Worm (Caenorhabditis elegans) whole organism, young adult: ENCODE data around the gene pas-6.

Source experiments
- B0019.2 ChIP-seq: fragments of 200-800 bp; sonication (Bioruptor generic); conservative IDR thresholded peaks from 2 replicates; pipeline ENCODE4 v1.3.6; 2022; ENCODE audit warnings: missing genetic modification reagents, missing genetic modification characterization, missing compliant biosample characterization
- C17E4.6 ChIP-seq: fragments of 200-800 bp; sonication (Bioruptor generic); IDR thresholded peaks from 2 replicates; pipeline ENCODE4 v1.3.6; 2022; ENCODE audit warnings: missing genetic modification reagents, missing genetic modification characterization, missing compliant biosample characterization
- F22D6.2 ChIP-seq: sonication (generic microtip); optimal IDR thresholded peaks from 2 replicates; lab custom pipeline; 2016; ENCODE audit warnings: mild to moderate bottlenecking, missing genetic modification characterization, missing compliant biosample characterization
- F37B4.10 ChIP-seq: fragments of 200-800 bp; sonication (Bioruptor generic); IDR thresholded peaks from 2 replicates; pipeline ENCODE4 v1.3.6; 2022; ENCODE audit warnings: missing genetic modification characterization, missing compliant biosample characterization
- F57A8.1 ChIP-seq: fragments of 200-800 bp; sonication (Bioruptor generic); optimal IDR thresholded peaks from 2 replicates; lab custom pipeline; 2018; ENCODE audit warnings: mild to moderate bottlenecking, missing genetic modification characterization, moderate library complexity, missing compliant biosample characterization
- T26A5.8 ChIP-seq: sonication (generic microtip); optimal IDR thresholded peaks from 2 replicates; lab custom pipeline; 2016; ENCODE audit warnings: missing genetic modification characterization, missing compliant biosample characterization
- Y67H2A.10 ChIP-seq: fragments of 200-800 bp; sonication (Bioruptor generic); conservative IDR thresholded peaks from 2 replicates; pipeline ENCODE4 v1.3.6; 2022; ENCODE audit warnings: missing genetic modification reagents, missing genetic modification characterization, missing compliant biosample characterization
- bed-2 ChIP-seq: fragments of 200-800 bp; sonication (Bioruptor generic); IDR thresholded peaks from 2 replicates; pipeline ENCODE4 v1.3.6; 2022; ENCODE audit warnings: missing genetic modification reagents, missing genetic modification characterization, missing compliant biosample characterization
- cebp-1 ChIP-seq, 2 experiments: fragments of 200-800 bp in 1 of 2; sonication (Bioruptor generic) in 1 of 2; sonication (generic microtip) in 1 of 2; IDR thresholded peaks in 1 of 2; optimal IDR thresholded peaks in 1 of 2; 2 replicates each; pipeline versions ENCODE4 v1.3.6 to Lab custom; 2017 to 2022; ENCODE audit warnings: missing compliant biosample characterization in 2 of 2, missing genetic modification characterization in 2 of 2, mild to moderate bottlenecking in 1 of 2, missing genetic modification reagents in 1 of 2, moderate library complexity in 1 of 2
- ceh-40 ChIP-seq: fragments of 200-800 bp; sonication (Bioruptor generic); IDR thresholded peaks from 2 replicates; pipeline ENCODE4 v1.3.6; 2022; ENCODE audit warnings: missing genetic modification characterization, missing compliant biosample characterization
- ceh-91 ChIP-seq: fragments of 200-800 bp; sonication (Bioruptor generic); IDR thresholded peaks from 2 replicates; pipeline ENCODE4 v1.3.6; 2022; ENCODE audit warnings: missing genetic modification reagents, missing genetic modification characterization, missing compliant biosample characterization
- chd-7 ChIP-seq: sonication (generic microtip); optimal IDR thresholded peaks from 2 replicates; lab custom pipeline; 2016; ENCODE audit warnings: mild to moderate bottlenecking, missing genetic modification characterization, moderate library complexity, missing compliant biosample characterization
- die-1 ChIP-seq: sonication (generic microtip); optimal IDR thresholded peaks from 2 replicates; lab custom pipeline; 2016; ENCODE audit warnings: missing genotype, mild to moderate bottlenecking, missing genetic modification characterization, missing compliant biosample characterization
- dox-1 ChIP-seq: fragments of 200-800 bp; sonication (Bioruptor generic); IDR thresholded peaks from 2 replicates; pipeline ENCODE4 v1.3.6; 2022; ENCODE audit warnings: missing genetic modification reagents, missing genetic modification characterization, missing compliant biosample characterization
- dpff-1 ChIP-seq: sonication (generic microtip); optimal IDR thresholded peaks from 2 replicates; lab custom pipeline; 2017; ENCODE audit warnings: mild to moderate bottlenecking, missing genetic modification characterization, missing compliant biosample characterization
- egl-18 ChIP-seq: fragments of 200-800 bp; sonication (Bioruptor generic); IDR thresholded peaks from 2 replicates; pipeline ENCODE4 v1.3.6; 2022; ENCODE audit warnings: missing genetic modification reagents, missing genetic modification characterization, missing compliant biosample characterization
- ekl-4 ChIP-seq: fragments of 200-800 bp; sonication (Bioruptor generic); IDR thresholded peaks from 2 replicates; pipeline ENCODE4 v1.3.6; 2022; ENCODE audit warnings: missing genetic modification reagents, missing genetic modification characterization, missing compliant biosample characterization
- him-1 ChIP-seq: sonication (generic microtip); optimal IDR thresholded peaks from 2 replicates; lab custom pipeline; 2016; ENCODE audit warnings: missing genotype, missing genetic modification reagents, missing genetic modification characterization, missing compliant biosample characterization
- hlh-26 ChIP-seq: fragments of 200-800 bp; sonication (Bioruptor generic); conservative IDR thresholded peaks from 2 replicates; pipeline ENCODE4 v1.3.6; 2022; ENCODE audit warnings: missing genetic modification reagents, missing genetic modification characterization, missing compliant biosample characterization
- lag-1 ChIP-seq: fragments of 200-800 bp; sonication (Bioruptor generic); IDR thresholded peaks from 2 replicates; pipeline ENCODE4 v1.3.6; 2022; ENCODE audit warnings: missing genetic modification reagents, missing genetic modification characterization, missing compliant biosample characterization
- madf-3 ChIP-seq: fragments of 200-800 bp; sonication (Bioruptor generic); IDR thresholded peaks from 2 replicates; pipeline ENCODE4 v1.3.6; 2022; ENCODE audit warnings: missing genetic modification reagents, missing genetic modification characterization, missing compliant biosample characterization
- nfyb-1 ChIP-seq: fragments of 200-800 bp; sonication (Bioruptor generic); IDR thresholded peaks from 2 replicates; pipeline ENCODE4 v1.3.6; 2022; ENCODE audit warnings: missing genetic modification reagents, missing genetic modification characterization, missing compliant biosample characterization
- nhr-120 ChIP-seq: fragments of 200-800 bp; sonication (Bioruptor generic); IDR thresholded peaks from 2 replicates; pipeline ENCODE4 v1.3.6; 2022; ENCODE audit warnings: missing genetic modification characterization, missing compliant biosample characterization
- nhr-179 ChIP-seq: sonication (generic microtip); optimal IDR thresholded peaks from 2 replicates; lab custom pipeline; 2016; ENCODE audit warnings: mild to moderate bottlenecking, missing genetic modification characterization, missing compliant biosample characterization
- rcor-1 ChIP-seq: fragments of 200-800 bp; sonication (Bioruptor generic); IDR thresholded peaks from 2 replicates; pipeline ENCODE4 v1.3.6; 2022; ENCODE audit warnings: missing genetic modification reagents, missing genetic modification characterization, missing compliant biosample characterization
- rec-8 ChIP-seq, 2 experiments: sonication (generic microtip); optimal IDR thresholded peaks; 2 replicates each; lab custom pipeline; 2016; ENCODE audit warnings: mild to moderate bottlenecking in 2 of 2, missing genetic modification characterization in 2 of 2, missing genetic modification reagents in 2 of 2, missing genotype in 2 of 2, missing biosample characterization in 1 of 2, missing compliant biosample characterization in 1 of 2, moderate library complexity in 1 of 2
- repo-1 ChIP-seq: sonication (generic microtip); optimal IDR thresholded peaks from 2 replicates; lab custom pipeline; 2017; ENCODE audit warnings: mild to moderate bottlenecking, missing genetic modification characterization, missing compliant biosample characterization
- sdz-38 ChIP-seq: sonication (generic microtip); optimal IDR thresholded peaks from 2 replicates; lab custom pipeline; 2016; ENCODE audit warnings: missing genotype, missing genetic modification characterization, missing compliant biosample characterization
- sea-2 ChIP-seq: fragments of 200-800 bp; sonication (Bioruptor generic); IDR thresholded peaks from 2 replicates; pipeline ENCODE4 v1.3.6; 2022; ENCODE audit warnings: missing genetic modification characterization, missing compliant biosample characterization
- snpc-1.1 ChIP-seq: sonication (generic microtip); optimal IDR thresholded peaks from 2 replicates; lab custom pipeline; 2017; ENCODE audit warnings: missing genetic modification characterization, mild to moderate bottlenecking, missing compliant biosample characterization, antibody characterized with exemption, moderate library complexity, missing genotype, missing genetic modification reagents; ENCODE audit not compliant: insufficient read depth
- somi-1 ChIP-seq: fragments of 200-800 bp; sonication (Bioruptor generic); optimal IDR thresholded peaks from 2 replicates; lab custom pipeline; 2018; ENCODE audit warnings: mild to moderate bottlenecking, missing genetic modification characterization, missing compliant biosample characterization
- sptf-2 ChIP-seq: fragments of 200-800 bp; sonication (Bioruptor generic); optimal IDR thresholded peaks from 2 replicates; lab custom pipeline; 2018; ENCODE audit warnings: mild to moderate bottlenecking, missing genetic modification characterization, missing compliant biosample characterization
- tbx-9 ChIP-seq: sonication (generic microtip); optimal IDR thresholded peaks from 2 replicates; lab custom pipeline; 2016; ENCODE audit warnings: borderline replicate concordance, missing genetic modification characterization, inconsistent platforms, missing compliant biosample characterization
- unc-130 ChIP-seq: sonication (generic microtip); optimal IDR thresholded peaks from 2 replicates; lab custom pipeline; 2016; ENCODE audit warnings: missing genetic modification reagents, missing genetic modification characterization, missing compliant biosample characterization
- ztf-22 ChIP-seq: fragments of 200-800 bp; sonication (Bioruptor generic); optimal IDR thresholded peaks from 2 replicates; lab custom pipeline; 2018; ENCODE audit warnings: mild to moderate bottlenecking, missing genetic modification characterization, moderate library complexity, missing compliant biosample characterization
- ztf-3 ChIP-seq: fragments of 200-800 bp; sonication (Bioruptor generic); optimal IDR thresholded peaks from 2 replicates; lab custom pipeline; 2018; ENCODE audit warnings: mild to moderate bottlenecking, missing genetic modification characterization, missing compliant biosample characterization
- ztf-6 ChIP-seq: fragments of 200-800 bp; sonication (Bioruptor generic); IDR thresholded peaks from 2 replicates; pipeline ENCODE4 v1.3.6; 2022; ENCODE audit warnings: missing genetic modification reagents, missing genetic modification characterization, missing compliant biosample characterization

The pas-6 gene

DNA sequence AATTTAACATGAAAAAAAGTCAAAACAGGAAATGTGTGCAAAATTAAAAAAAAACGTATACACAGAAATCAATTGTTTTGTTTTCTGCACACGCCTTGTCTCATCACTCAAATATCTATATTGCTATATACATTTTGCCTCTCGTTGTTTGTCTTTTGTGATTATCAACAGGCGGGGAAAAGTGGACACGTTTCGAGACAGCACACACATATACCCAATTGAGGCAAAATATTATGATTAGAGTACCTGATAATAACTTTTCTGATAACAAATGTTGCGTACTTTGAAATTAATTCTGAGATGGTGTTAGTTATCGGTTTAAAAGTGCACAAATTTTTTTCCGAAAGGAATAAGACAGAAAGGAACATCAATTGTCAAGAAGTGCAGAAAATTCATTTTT lies 24.3 kb downstream of the pas-6 start (continued):
- TF ChIP-seq repo-1 (no peak), dpff-1 (tag; lab: Kevin White, UChicago) (no peak)

DNA sequence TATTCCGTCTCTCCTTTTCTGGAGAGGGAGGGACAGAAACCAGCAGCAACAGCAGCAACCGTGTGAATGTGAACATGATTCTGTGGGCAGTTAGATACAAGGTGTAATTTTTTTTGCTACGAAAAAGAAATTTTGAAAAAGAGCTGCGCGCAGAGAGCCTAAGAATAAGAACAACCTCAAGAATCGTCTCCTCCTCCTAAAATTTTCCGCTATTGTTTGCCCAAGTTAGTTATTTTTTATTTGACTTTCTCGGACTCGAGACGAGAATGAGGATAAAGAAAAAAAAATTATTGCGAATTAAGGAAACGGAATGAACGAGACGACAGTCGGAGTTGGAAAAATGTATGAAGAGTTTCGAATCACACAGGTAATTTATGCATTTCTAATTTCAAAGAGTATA lies 25.6 kb downstream of the pas-6 start, which contains the start of gene glb-5:
Gene glb-5, plus strand, starts transcription at position 301 of the 400 bp plus-strand sequence.
- TF ChIP-seq unc-130 (no peak), cebp-1 (GFP tag; IDR thresholded peaks at IDR 0.05; lab: Robert Waterston, UW) (no peak), cebp-1 (tag; optimal IDR thresholded peaks at IDR 0.05; lab: Kevin White, UChicago) (no peak), him-1 (tag; lab: Kevin White, UChicago) (no peak), ztf-6 (GFP tag; lab: Robert Waterston, UW) (no peak), ztf-22 (GFP tag; lab: Kevin White, UChicago) (no peak), rec-8 (tag; optimal IDR thresholded peaks at IDR 0.05; lab: Kevin White, UChicago) (no peak), ceh-40 (GFP tag; lab: Robert Waterston, UW) (no peak), rcor-1 (GFP tag; lab: Robert Waterston, UW) (no peak)

ce11 chrV:5548497-5548896 lies 35.6 kb downstream of the pas-6 start:
- TF ChIP-seq T26A5.8: no peak
- TF ChIP-seq lag-1 (GFP tag; lab: Robert Waterston, UW): no peak
- TF ChIP-seq ekl-4: no peak
- TF ChIP-seq snpc-1.1 (tag; lab: Kevin White, UChicago): no peak
- no peak for TF ChIP-seq tbx-9 (tag; lab: Kevin White, UChicago)
- TF ChIP-seq sea-2 (GFP tag; lab: Robert Waterston, UW): no peak
- TF ChIP-seq sdz-38: no peak
- TF ChIP-seq madf-3 (GFP tag; lab: Robert Waterston, UW): no peak
- TF ChIP-seq ztf-3 (GFP tag; lab: Kevin White, UChicago): no peak
- TF ChIP-seq egl-18 (GFP tag; lab: Robert Waterston, UW): no peak
- no peak for TF ChIP-seq somi-1 (GFP tag; lab: Kevin White, UChicago)
- TF ChIP-seq dpff-1 (tag; lab: Kevin White, UChicago): no peak
- TF ChIP-seq nhr-179 (tag; lab: Kevin White, UChicago): no peak
- TF ChIP-seq bed-2 (GFP tag; lab: Robert Waterston, UW): no peak
- TF ChIP-seq him-1 (tag; lab: Kevin White, UChicago): no peak
- no peak for TF ChIP-seq dox-1 (GFP tag; lab: Robert Waterston, UW)
- TF ChIP-seq repo-1: no peak
- TF ChIP-seq F57A8.1: no peak

DNA sequence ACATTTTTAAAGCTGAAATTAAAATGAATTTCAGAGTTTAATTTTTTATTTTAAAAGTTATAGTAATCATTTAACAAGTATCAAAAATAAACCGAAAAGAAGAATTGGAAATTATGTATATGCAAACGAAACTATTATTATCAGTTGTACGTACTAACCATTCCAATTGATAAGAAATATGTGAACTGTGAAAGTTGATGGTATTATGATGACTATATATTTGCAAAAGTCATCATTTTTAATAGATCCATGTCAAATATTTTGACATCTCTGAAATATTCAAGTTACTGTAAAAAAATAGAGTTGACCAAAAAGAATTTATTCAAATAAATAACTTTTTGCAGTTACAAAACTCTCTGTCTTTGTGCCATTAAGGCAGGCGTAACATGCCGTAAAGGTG lies 36.1 kb downstream of the pas-6 start, which contains the start of gene ugt-48:
Gene ugt-48, minus strand, starts transcription at position 12 of the 400 bp plus-strand sequence.
- TF ChIP-seq die-1 (tag; lab: Kevin White, UChicago) (no peak), B0019.2 (GFP tag; lab: Robert Waterston, UW) (no peak), C17E4.6 (GFP tag; lab: Robert Waterston, UW) (no peak), chd-7 (tag; lab: Kevin White, UChicago) (no peak), sdz-38 (no peak), ceh-91 (GFP tag; lab: Robert Waterston, UW) (no peak), sptf-2 (GFP tag; lab: Kevin White, UChicago) (no peak), nfyb-1 (GFP tag; lab: Robert Waterston, UW) (no peak)

DNA sequence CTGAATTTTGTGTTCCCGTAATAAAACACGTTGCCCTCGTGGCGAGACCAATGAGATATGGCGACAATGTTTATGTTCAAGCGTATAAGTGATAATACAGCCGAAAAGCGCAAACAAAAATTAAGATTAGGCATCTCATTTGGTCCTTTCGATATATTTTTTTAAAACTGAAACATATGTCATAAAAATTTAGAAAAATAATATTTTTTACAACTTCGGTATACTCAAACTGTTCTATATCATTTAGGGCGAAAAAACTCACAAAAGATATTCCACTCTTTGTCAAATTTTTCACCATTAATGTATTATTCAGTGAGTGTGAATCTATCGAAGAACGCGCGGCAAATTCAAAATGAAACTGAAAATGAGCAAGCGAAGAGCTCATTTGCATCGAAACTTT lies 45.6 kb downstream of the pas-6 start, which contains the start of gene cft-1:
Gene cft-1, plus strand, starts transcription at position 301 of the 400 bp plus-strand sequence.
- TF ChIP-seq F37B4.10 (GFP tag; lab: Robert Waterston, UW): no peak
- TF ChIP-seq die-1 (tag; lab: Kevin White, UChicago): no peak
- TF ChIP-seq sdz-38: no peak
- no peak for TF ChIP-seq hlh-26 (GFP tag; lab: Robert Waterston, UW)
- TF ChIP-seq nhr-120 (GFP tag; lab: Robert Waterston, UW): no peak
- TF ChIP-seq Y67H2A.10: no peak
- no peak for TF ChIP-seq F22D6.2 (tag; lab: Kevin White, UChicago)
- no peak for TF ChIP-seq ceh-40 (GFP tag; lab: Robert Waterston, UW)
- TF ChIP-seq lag-1 (GFP tag; lab: Robert Waterston, UW): no peak
